Fruit fly (Drosophila melanogaster): Measurements from ENCODE around the gene Alr.

Alr gene

DNA sequence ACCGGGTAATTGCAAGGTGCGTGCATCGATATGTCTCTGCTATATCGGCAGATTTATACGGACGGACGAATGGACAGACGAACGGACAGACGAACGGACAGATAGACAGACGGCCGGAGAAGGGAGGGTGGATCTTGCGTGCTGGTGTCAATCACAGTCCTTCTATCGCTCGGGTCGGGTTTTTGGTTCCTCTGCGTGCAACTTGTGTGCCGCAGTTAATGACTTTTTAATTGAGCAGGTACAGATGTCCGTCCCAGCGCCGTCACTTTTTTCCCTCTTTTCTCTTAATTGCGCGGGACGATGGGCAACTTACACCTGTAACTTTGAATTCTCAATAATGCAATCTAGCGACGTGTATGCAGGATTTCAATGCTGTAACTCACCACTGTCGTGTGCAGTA, 38.7 kb downstream of the Alr start:
- TF ChIP-seq Sin3A (optimal IDR thresholded peaks at IDR 0.05) (no peak), zen (tag; optimal IDR thresholded peaks at IDR 0.05) (peak; percentile 99), CG10209 (GFP tag; optimal IDR thresholded peaks at IDR 0.05) (peak; percentile 12), tll (GFP tag; optimal IDR thresholded peaks at IDR 0.05) (peak in 1 of 2 experiments; percentile 81)

- TF ChIP-seq ac (GFP tag; optimal IDR thresholded peaks at IDR 0.05): peak; percentile 53
- TF ChIP-seq CG6813 (GFP tag; optimal IDR thresholded peaks at IDR 0.05): peak; percentile 4
- no peak for TF ChIP-seq NK7.1 (GFP tag; optimal IDR thresholded peaks at IDR 0.05)
- TF ChIP-seq CG15479 (GFP tag; optimal IDR thresholded peaks at IDR 0.05): peak; percentile 73
- no peak for TF ChIP-seq NFAT (GFP tag; IDR thresholded peaks at IDR 0.05)
- TF ChIP-seq sens (GFP tag): peak; percentile 71
- TF ChIP-seq pita (GFP tag; optimal IDR thresholded peaks at IDR 0.05): no peak
- TF ChIP-seq CG17385 (GFP tag; optimal IDR thresholded peaks at IDR 0.05): peak; percentile 94
- peak; percentile 44 for TF ChIP-seq CG15696 (tag; optimal IDR thresholded peaks at IDR 0.05)
- TF ChIP-seq Med (GFP tag): peak; percentile 29
- TF ChIP-seq al (GFP tag; IDR thresholded peaks at IDR 0.05): no peak
- TF ChIP-seq CG3163 (GFP tag; optimal IDR thresholded peaks at IDR 0.05): peak; percentile 77
- peak; percentile 89 for TF ChIP-seq CG4360 (GFP tag; IDR thresholded peaks at IDR 0.05)
- no peak for TF ChIP-seq tin (GFP tag; optimal IDR thresholded peaks at IDR 0.05)
- peak; percentile 5 for TF ChIP-seq CG14710 (tag; optimal IDR thresholded peaks at IDR 0.05)
- TF ChIP-seq Tbp (GFP tag; optimal IDR thresholded peaks at IDR 0.05): no peak
- no peak for TF ChIP-seq danr (GFP tag; IDR thresholded peaks at IDR 0.05)
- peak; percentile 87 for TF ChIP-seq pros (GFP tag; optimal IDR thresholded peaks at IDR 0.05)
- TF ChIP-seq ci (GFP tag; IDR thresholded peaks at IDR 0.05): 0 out of 3 replicates have a peak, but pooled peaks have one; percentile 30
- TF ChIP-seq onecut (GFP tag; IDR thresholded peaks at IDR 0.05): no peak
- peak; percentile 30 for TF ChIP-seq dmrt11E (tag; optimal IDR thresholded peaks at IDR 0.05)
- TF ChIP-seq vvl (GFP tag; IDR thresholded peaks at IDR 0.05): peak; percentile 27; the same call in 1 of the 2 replicates
- no peak for TF ChIP-seq ro (GFP tag; IDR thresholded peaks at IDR 0.05)
These were observed 40.0 kb downstream of the Alr start for dm6 chrX:19787921-19788620.

- TF ChIP-seq cg (GFP tag; optimal IDR thresholded peaks at IDR 0.05): peak; percentile 17
- TF ChIP-seq CG11560 (tag; IDR thresholded peaks at IDR 0.05): no peak
- no peak for TF ChIP-seq bbx (GFP tag; IDR thresholded peaks at IDR 0.05; ENCODE audit: partially characterized antibody)
- no peak for TF ChIP-seq Mrtf (GFP tag; IDR thresholded peaks at IDR 0.05)
- no peak for TF ChIP-seq Usf (GFP tag; optimal IDR thresholded peaks at IDR 0.05)
- no peak for TF ChIP-seq CG7556 (GFP tag; optimal IDR thresholded peaks at IDR 0.05)
- no peak for TF ChIP-seq sr (GFP tag; IDR thresholded peaks at IDR 0.05)
- TF ChIP-seq wor (GFP tag; IDR thresholded peaks at IDR 0.05): no peak
- no peak for TF ChIP-seq CG12942 (GFP tag; optimal IDR thresholded peaks at IDR 0.05)
- TF ChIP-seq Vsx1 (GFP tag; optimal IDR thresholded peaks at IDR 0.05): no peak
- TF ChIP-seq CG14860 (GFP tag; IDR thresholded peaks at IDR 0.05; ENCODE audit: partially characterized antibody): no peak
- no peak for TF ChIP-seq CG7372 (GFP tag; IDR thresholded peaks at IDR 0.05)
- TF ChIP-seq CG5180 (GFP tag; optimal IDR thresholded peaks at IDR 0.05): no peak
- no peak for TF ChIP-seq CG14050 (GFP tag; IDR thresholded peaks at IDR 0.05)
- TF ChIP-seq CG7963 (GFP tag; IDR thresholded peaks at IDR 0.05; ENCODE audit: partially characterized antibody): 0 out of 3 replicates have a peak, but pooled peaks have one; percentile 13
- TF ChIP-seq CG6175 (GFP tag; IDR thresholded peaks at IDR 0.05): no peak
- TF ChIP-seq h (optimal IDR thresholded peaks at IDR 0.05): no peak
- no peak for TF ChIP-seq CG10274 (GFP tag; optimal IDR thresholded peaks at IDR 0.05)
- TF ChIP-seq ATbp (GFP tag; optimal IDR thresholded peaks at IDR 0.05): no peak
- TF ChIP-seq exex (tag; optimal IDR thresholded peaks at IDR 0.05): no peak
- no peak for TF ChIP-seq CG14965 (GFP tag; optimal IDR thresholded peaks at IDR 0.05; ENCODE audit: borderline replicate concordance)
- TF ChIP-seq usp (GFP tag; optimal IDR thresholded peaks at IDR 0.05): no peak
- TF ChIP-seq CG2199 (GFP tag; IDR thresholded peaks at IDR 0.05): no peak
These were observed 40.5 kb downstream of the Alr start for dm6 chrX:19788621-19788944.
